Worm (Caenorhabditis elegans) whole organism, L4 larva: Measurements from ENCODE around the gene T03F6.6.

Source experiments
- F10B5.3 ChIP-seq: sonication (generic microtip); optimal IDR thresholded peaks from 2 replicates; lab custom pipeline; 2016; ENCODE audit warnings: mild to moderate bottlenecking, missing genetic modification characterization, missing compliant biosample characterization
- F37D6.2 ChIP-seq: sonication (generic microtip); optimal IDR thresholded peaks from 2 replicates; lab custom pipeline; 2016; ENCODE audit warnings: mild to moderate bottlenecking, missing genetic modification characterization, missing compliant biosample characterization
- F44E2.7 ChIP-seq: fragments of 200-800 bp; sonication (Bioruptor generic); IDR thresholded peaks from 2 replicates; pipeline ENCODE4 v2.1.2; 2022; ENCODE audit warnings: missing genetic modification characterization, missing compliant biosample characterization
- T20F7.1 ChIP-seq: fragments of 200-800 bp; sonication (Bioruptor generic); optimal IDR thresholded peaks from 2 replicates; lab custom pipeline; 2018; ENCODE audit warnings: mild to moderate bottlenecking, missing genetic modification characterization, missing compliant biosample characterization
- Y105C5A.15 ChIP-seq: fragments of 200-800 bp; sonication (Bioruptor generic); IDR thresholded peaks from 2 replicates; pipeline ENCODE4 v1.3.6; 2022; ENCODE audit warnings: missing genetic modification characterization, missing compliant biosample characterization
- Y48G9A.11 ChIP-seq: fragments of 200-800 bp; sonication (Bioruptor generic); IDR thresholded peaks from 2 replicates; pipeline ENCODE4 v1.3.6; 2022; ENCODE audit warnings: missing genetic modification reagents, missing genetic modification characterization, missing compliant biosample characterization
- Y5F2A.4 ChIP-seq: fragments of 200-800 bp; sonication (Bioruptor generic); optimal IDR thresholded peaks from 2 replicates; lab custom pipeline; 2018; ENCODE audit warnings: mild to moderate bottlenecking, missing genetic modification characterization, missing compliant biosample characterization
- ZK337.2 ChIP-seq: fragments of 200-800 bp; sonication (Bioruptor generic); IDR thresholded peaks from 2 replicates; pipeline ENCODE4 v1.3.6; 2022; ENCODE audit warnings: missing genetic modification reagents, missing genetic modification characterization, missing compliant biosample characterization
- ceh-20 ChIP-seq: fragments of 200-800 bp; sonication (Bioruptor generic); IDR thresholded peaks from 2 replicates; pipeline ENCODE4 v1.3.6; 2022; ENCODE audit warnings: missing genetic modification reagents, missing genetic modification characterization, missing compliant biosample characterization
- ceh-28 ChIP-seq: fragments of 150-350 bp; optimal IDR thresholded peaks from 2 replicates; lab custom pipeline; 2014; ENCODE audit warnings: missing biosample characterization, missing genetic modification reagents, missing genetic modification characterization
- ceh-82 ChIP-seq: sonication (generic microtip); optimal IDR thresholded peaks from 2 replicates; lab custom pipeline; 2017; ENCODE audit warnings: missing biosample characterization, missing genetic modification characterization
- daf-12 ChIP-seq: fragments of 150-350 bp; optimal IDR thresholded peaks from 2 replicates; lab custom pipeline; 2014; ENCODE audit warnings: missing biosample characterization, missing genetic modification reagents, missing genetic modification characterization
- daf-16 ChIP-seq, 3 experiments: sonication (generic microtip); optimal IDR thresholded peaks; 2 replicates each; lab custom pipeline; 2016 to 2017; ENCODE audit warnings: missing genetic modification characterization in 3 of 3, missing genetic modification reagents in 3 of 3, mild to moderate bottlenecking in 2 of 3, missing compliant biosample characterization in 2 of 3, missing biosample characterization in 1 of 3, moderate library complexity in 1 of 3
- dmd-8 ChIP-seq: fragments of 200-800 bp; sonication (Bioruptor generic); IDR thresholded peaks from 2 replicates; pipeline ENCODE4 v1.3.6; 2022; ENCODE audit warnings: missing genetic modification characterization, missing compliant biosample characterization
- dve-1 ChIP-seq: sonication (generic microtip); optimal IDR thresholded peaks from 2 replicates; lab custom pipeline; 2017; ENCODE audit warnings: antibody characterized with exemption, mild to moderate bottlenecking, missing genetic modification characterization, missing compliant biosample characterization; ENCODE audit not compliant: insufficient read depth
- lim-7 ChIP-seq: fragments of 200-800 bp; sonication (Bioruptor generic); IDR thresholded peaks from 2 replicates; pipeline ENCODE4 v1.3.6; 2022; ENCODE audit warnings: missing genetic modification characterization, missing compliant biosample characterization
- lin-13 ChIP-seq: fragments of 150-350 bp; optimal IDR thresholded peaks from 2 replicates; lab custom pipeline; 2014; ENCODE audit warnings: missing biosample characterization, missing genetic modification reagents, missing genetic modification characterization
- lin-15B ChIP-seq: fragments of 150-350 bp; sonication (generic microtip); optimal IDR thresholded peaks from 3 replicates; lab custom pipeline; 2014; ENCODE audit warnings: missing biosample characterization, missing genetic modification characterization
- lir-3 ChIP-seq: sonication (generic microtip); optimal IDR thresholded peaks from 2 replicates; lab custom pipeline; 2016; ENCODE audit warnings: mild to moderate bottlenecking, missing genetic modification characterization, missing compliant biosample characterization
- lsy-2 ChIP-seq, 2 experiments: fragments of 150-350 bp in 1 of 2; sonication (generic microtip) in 1 of 2; optimal IDR thresholded peaks; 2 replicates each; lab custom pipeline; 2014 to 2017; ENCODE audit warnings: missing biosample characterization in 2 of 2, missing genetic modification characterization in 2 of 2
- madf-5 ChIP-seq, 2 experiments: fragments of 200-800 bp; sonication (Bioruptor generic); IDR thresholded peaks; 2 replicates each; pipeline ENCODE4 v1.3.6; 2022; ENCODE audit warnings: missing compliant biosample characterization in 2 of 2, missing genetic modification characterization in 2 of 2
- madf-9 ChIP-seq: fragments of 200-800 bp; sonication (Bioruptor generic); conservative IDR thresholded peaks from 2 replicates; pipeline ENCODE4 v1.3.6; 2022; ENCODE audit warnings: missing genetic modification reagents, missing genetic modification characterization, missing compliant biosample characterization
- mdt-29 ChIP-seq: fragments of 200-800 bp; sonication (Bioruptor generic); IDR thresholded peaks from 2 replicates; pipeline ENCODE4 v1.3.6; 2022; ENCODE audit warnings: missing genetic modification reagents, missing genetic modification characterization, missing compliant biosample characterization
- mes-2 ChIP-seq: sonication (generic microtip); optimal IDR thresholded peaks from 2 replicates; lab custom pipeline; 2016; ENCODE audit warnings: missing genotype, mild to moderate bottlenecking, missing genetic modification characterization, missing compliant biosample characterization; ENCODE audit not compliant: poor library complexity, severe bottlenecking
- mxl-2 ChIP-seq: fragments of 200-800 bp; sonication (Bioruptor generic); conservative IDR thresholded peaks from 2 replicates; pipeline ENCODE4 v1.3.6; 2022; ENCODE audit warnings: missing genetic modification reagents, missing genetic modification characterization, missing compliant biosample characterization
- nhr-102 ChIP-seq: sonication (generic microtip); optimal IDR thresholded peaks from 2 replicates; lab custom pipeline; 2016; ENCODE audit warnings: mild to moderate bottlenecking, missing genetic modification characterization, moderate library complexity, missing compliant biosample characterization
- nhr-11 ChIP-seq: fragments of 150-350 bp; optimal IDR thresholded peaks from 2 replicates; lab custom pipeline; 2014; ENCODE audit warnings: missing biosample characterization, missing genetic modification characterization
- nhr-48 ChIP-seq: sonication (generic microtip); optimal IDR thresholded peaks from 2 replicates; lab custom pipeline; 2016; ENCODE audit warnings: mild to moderate bottlenecking, missing genetic modification characterization, missing compliant biosample characterization
- nhr-6 ChIP-seq: fragments of 150-350 bp; optimal IDR thresholded peaks from 2 replicates; lab custom pipeline; 2014; ENCODE audit warnings: missing biosample characterization, missing genetic modification characterization
- nhr-77 ChIP-seq: fragments of 150-350 bp; optimal IDR thresholded peaks from 2 replicates; lab custom pipeline; 2014; ENCODE audit warnings: missing biosample characterization, missing genetic modification characterization
- pha-4 ChIP-seq, 2 experiments: fragments of 150-350 bp in 1 of 2; fragments of 200-800 bp in 1 of 2; sonication (Bioruptor generic) in 1 of 2; IDR thresholded peaks in 1 of 2; optimal IDR thresholded peaks in 1 of 2; 2 replicates each; pipeline versions ENCODE4 v1.3.6 to Lab custom; 2014 to 2022; ENCODE audit warnings: missing genetic modification characterization in 2 of 2, missing genetic modification reagents in 2 of 2, missing biosample characterization in 1 of 2, missing compliant biosample characterization in 1 of 2
- sdz-12 ChIP-seq: fragments of 200-800 bp; sonication (Bioruptor generic); optimal IDR thresholded peaks from 2 replicates; lab custom pipeline; 2018; ENCODE audit warnings: mild to moderate bottlenecking, missing genetic modification characterization, missing compliant biosample characterization
- snpc-1.2 ChIP-seq: fragments of 200-800 bp; sonication (Bioruptor generic); IDR thresholded peaks from 2 replicates; pipeline ENCODE4 v1.3.6; 2022; ENCODE audit warnings: missing genetic modification reagents, missing genetic modification characterization, missing compliant biosample characterization
- spr-1 ChIP-seq: sonication (generic microtip); optimal IDR thresholded peaks from 2 replicates; lab custom pipeline; 2016; ENCODE audit warnings: mild to moderate bottlenecking, missing genetic modification characterization, missing compliant biosample characterization
- spr-3 ChIP-seq: fragments of 200-800 bp; sonication (Bioruptor generic); optimal IDR thresholded peaks from 2 replicates; lab custom pipeline; 2018; ENCODE audit warnings: mild to moderate bottlenecking, missing genetic modification characterization, missing compliant biosample characterization
- tag-97 ChIP-seq: fragments of 200-800 bp; sonication (Bioruptor generic); IDR thresholded peaks from 2 replicates; pipeline ENCODE4 v1.3.6; 2022; ENCODE audit warnings: missing genetic modification characterization, missing compliant biosample characterization
- tra-1 ChIP-seq: fragments of 200-800 bp; sonication (Bioruptor generic); IDR thresholded peaks from 2 replicates; pipeline ENCODE4 v1.3.6; 2022; ENCODE audit warnings: missing genetic modification reagents, missing genetic modification characterization, missing compliant biosample characterization
- unc-62 ChIP-seq, 3 experiments: fragments of 150-350 bp in 1 of 3; sonication (generic microtip); optimal IDR thresholded peaks in 2 of 3; peaks in 1 of 3; 1 replicate in 1 of 3; 2 replicates in 2 of 3; lab custom pipeline; 2014 to 2017; ENCODE audit warnings: missing biosample characterization in 3 of 3, missing genetic modification characterization in 3 of 3, missing genetic modification reagents in 3 of 3, missing genotype in 1 of 3
- zip-2 ChIP-seq: fragments of 150-350 bp; optimal IDR thresholded peaks from 2 replicates; lab custom pipeline; 2014; ENCODE audit warnings: missing biosample characterization, missing genetic modification characterization
- ztf-11 ChIP-seq: fragments of 150-350 bp; optimal IDR thresholded peaks from 2 replicates; lab custom pipeline; 2014; ENCODE audit warnings: missing biosample characterization, missing genetic modification characterization

T03F6.6 gene

DNA sequence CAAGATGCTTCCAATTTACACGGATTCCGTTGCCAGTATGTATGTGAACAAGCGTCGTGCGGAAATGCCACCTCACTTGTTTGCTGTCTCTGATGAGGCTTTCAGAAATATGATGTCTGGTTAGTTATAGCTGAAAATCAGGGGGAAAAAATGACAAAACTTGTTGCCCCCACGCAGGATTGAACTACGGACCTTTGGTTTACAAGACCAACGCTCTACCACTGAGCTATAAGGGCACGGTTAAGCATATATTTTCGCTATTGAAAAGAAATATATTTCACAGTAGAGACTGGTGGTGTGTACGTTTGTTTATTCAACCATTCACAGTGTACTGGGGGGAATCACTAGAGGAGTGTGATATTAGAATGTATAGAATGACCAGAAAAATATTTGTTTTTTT, 31.1 kb upstream of the T03F6.6 start (continued):
- no peak for TF ChIP-seq Y105C5A.15 (GFP tag; lab: Robert Waterston, UW)
- TF ChIP-seq ZK337.2: no peak
- TF ChIP-seq pha-4 (GFP tag; IDR thresholded peaks at IDR 0.05; lab: Robert Waterston, UW): 0 out of 2 replicates have a peak, but pooled peaks have one; percentile 31
- TF ChIP-seq pha-4 (tag; optimal IDR thresholded peaks at IDR 0.05; lab: Kevin White, UChicago): no peak
- peak in 1 of 2 experiments; percentile 42 for TF ChIP-seq daf-16 (GFP tag; optimal IDR thresholded peaks at IDR 0.05; lab: Kevin White, UChicago)
- TF ChIP-seq daf-16 (tag; optimal IDR thresholded peaks at IDR 0.05; lab: Kevin White, UChicago): no peak
- no peak for TF ChIP-seq lsy-2 (tag; optimal IDR thresholded peaks at IDR 0.05; lab: Kevin White, UChicago)
- no peak for TF ChIP-seq daf-12 (tag; lab: Kevin White, UChicago)
- TF ChIP-seq dve-1 (tag; lab: Kevin White, UChicago): no peak
- peak; percentile 81 for TF ChIP-seq lim-7
- TF ChIP-seq Y48G9A.11: peak; percentile 24; the same call in 1 of the 2 replicates
- peak; percentile 3 for TF ChIP-seq zip-2 (tag; lab: Kevin White, UChicago)
- peak; percentile 28 for TF ChIP-seq spr-3 (GFP tag; lab: Kevin White, UChicago)
- 0 out of 2 replicates have a peak, but pooled peaks have one; percentile 33 for TF ChIP-seq snpc-1.2 (GFP tag; lab: Robert Waterston, UW)
- TF ChIP-seq ceh-20: no peak
- no peak for TF ChIP-seq mdt-29
- TF ChIP-seq tra-1 (GFP tag; lab: Robert Waterston, UW): 0 out of 2 replicates have a peak, but pooled peaks have one; percentile 12
- peak; percentile 59; the same call in 1 of the 2 replicates for TF ChIP-seq F44E2.7 (GFP tag; lab: Robert Waterston, UW)
- TF ChIP-seq ztf-11: no peak
- no peak for TF ChIP-seq madf-5 (GFP tag; IDR thresholded peaks at IDR 0.05; lab: Robert Waterston, UW)
- TF ChIP-seq F10B5.3: no peak
- TF ChIP-seq lin-13: peak; percentile 23
- no peak for TF ChIP-seq nhr-11 (tag; lab: Kevin White, UChicago)
- peak; percentile 40 for TF ChIP-seq mes-2
- TF ChIP-seq lir-3 (tag; lab: Kevin White, UChicago): no peak
- TF ChIP-seq nhr-48 (tag; lab: Kevin White, UChicago): peak; percentile 7
- TF ChIP-seq dmd-8 (GFP tag; lab: Robert Waterston, UW): peak; percentile 82
- no peak for TF ChIP-seq ceh-82 (tag; lab: Kevin White, UChicago)
- TF ChIP-seq, all 104 proteins: peak for 20

DNA sequence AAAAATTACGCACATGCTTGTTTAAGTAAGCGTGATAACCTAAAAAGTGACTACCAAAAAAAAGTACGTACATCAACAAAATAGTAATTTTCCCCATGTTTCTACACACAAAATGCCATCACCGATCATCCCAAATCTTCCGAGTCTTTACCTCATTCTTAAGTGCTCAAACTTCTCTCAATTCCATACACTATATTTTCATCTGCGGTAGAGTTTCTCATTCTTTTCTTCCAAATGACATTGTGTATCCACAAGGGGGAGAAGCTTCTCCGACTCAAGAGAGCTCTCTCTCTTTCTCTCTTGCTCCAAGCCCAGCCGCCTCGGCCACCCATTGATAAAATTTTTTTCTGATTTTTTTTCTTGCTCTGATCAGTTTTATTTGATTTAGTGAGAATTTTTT, 29.4 kb upstream of the T03F6.6 start, which contains the start of gene myo-6:
Gene myo-6, plus strand, starts transcription at position 301 of the 400 bp plus-strand sequence.
- TF ChIP-seq pha-4 (GFP tag; IDR thresholded peaks at IDR 0.05; lab: Robert Waterston, UW) (0 out of 2 replicates have a peak, but pooled peaks have one; percentile 25), pha-4 (tag; optimal IDR thresholded peaks at IDR 0.05; lab: Kevin White, UChicago) (no peak), lin-15B (tag; lab: Kevin White, UChicago) (no peak)

DNA sequence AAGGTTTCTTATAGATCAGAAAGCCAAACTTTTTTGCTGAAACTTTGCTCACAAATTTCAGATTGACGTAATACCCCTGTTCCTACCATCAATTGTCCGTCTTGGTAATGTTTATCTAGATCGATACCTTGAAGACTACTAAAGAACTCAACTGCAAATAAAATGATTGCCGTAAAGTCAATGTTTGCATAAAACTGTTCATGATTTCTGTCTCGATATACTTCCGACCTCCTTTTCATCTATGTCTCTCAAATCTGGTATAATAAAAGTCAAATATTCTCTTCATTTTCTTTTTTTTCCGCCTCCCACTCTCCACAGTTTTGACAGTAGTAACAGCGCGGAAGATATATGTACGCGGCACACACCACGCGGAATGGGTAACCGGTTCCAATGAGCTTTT, 25.4 kb upstream of the T03F6.6 start, which contains the start of gene nas-1:
Gene nas-1, plus strand, starts transcription at position 301 of the 400 bp plus-strand sequence.
- no peak for TF ChIP-seq nhr-6 (tag; lab: Kevin White, UChicago)
- TF ChIP-seq F44E2.7 (GFP tag; lab: Robert Waterston, UW): no peak
- TF ChIP-seq madf-5 (GFP tag; IDR thresholded peaks at IDR 0.05; lab: Robert Waterston, UW): no peak
- no peak for TF ChIP-seq nhr-77 (tag; lab: Kevin White, UChicago)
- peak in 1 of 2 experiments; percentile 31 for TF ChIP-seq unc-62 (GFP tag; optimal IDR thresholded peaks at IDR 0.05 in 1 of 2; lab: Kevin White, UChicago)
- TF ChIP-seq unc-62 (tag; optimal IDR thresholded peaks at IDR 0.05; lab: Kevin White, UChicago): no peak
- TF ChIP-seq mxl-2: no peak

DNA sequence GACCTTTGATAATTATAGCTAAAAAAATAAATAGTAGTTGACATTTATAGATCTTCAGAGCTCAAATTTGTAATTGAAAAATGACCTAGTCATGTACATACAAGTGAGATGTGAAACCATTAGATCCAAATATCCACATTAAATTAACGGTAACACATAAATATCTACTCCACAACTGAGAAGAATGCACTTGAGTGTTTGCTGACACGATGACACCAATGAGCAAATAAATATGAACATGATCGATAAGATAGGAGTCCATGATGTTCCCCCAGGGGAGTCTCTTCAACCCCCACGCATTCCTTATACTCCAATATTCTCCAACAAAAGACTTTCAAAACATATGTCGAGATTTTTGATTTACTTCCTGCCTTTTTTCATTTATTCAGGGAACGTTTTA, 24.3 kb upstream of the T03F6.6 start, which contains the start of gene ttr-52:
Gene ttr-52, plus strand, starts transcription at position 301 of the 400 bp plus-strand sequence.
- TF ChIP-seq madf-9 (GFP tag; lab: Robert Waterston, UW) (no peak), spr-1 (no peak), tag-97 (GFP tag; lab: Robert Waterston, UW) (no peak), ztf-11 (no peak), nhr-6 (tag; lab: Kevin White, UChicago) (no peak), dmd-8 (GFP tag; lab: Robert Waterston, UW) (no peak), F44E2.7 (GFP tag; lab: Robert Waterston, UW) (no peak), Y5F2A.4 (GFP tag; lab: Kevin White, UChicago) (no peak), ceh-82 (tag; lab: Kevin White, UChicago) (no peak), madf-5 (GFP tag; IDR thresholded peaks at IDR 0.05; lab: Robert Waterston, UW) (no peak), ceh-28 (no peak), lim-7 (no peak), T20F7.1 (GFP tag; lab: Kevin White, UChicago) (no peak), F37D6.2 (tag; lab: Kevin White, UChicago) (no peak), snpc-1.2 (GFP tag; lab: Robert Waterston, UW) (no peak), lir-3 (tag; lab: Kevin White, UChicago) (no peak), sdz-12 (no peak), nhr-102 (tag; lab: Kevin White, UChicago) (no peak)
